Worm (Caenorhabditis elegans) whole organism, early embryonic: ENCODE results near the gene ran-2.

ENCODE experiments used
- B0310.2 ChIP-seq: sonication (generic microtip); optimal IDR thresholded peaks from 2 replicates; lab custom pipeline; 2016; ENCODE audit warnings: mild to moderate bottlenecking, missing genetic modification characterization, missing compliant biosample characterization
- F13C5.2 ChIP-seq: sonication (generic microtip); optimal IDR thresholded peaks from 2 replicates; lab custom pipeline; 2017; ENCODE audit warnings: mild to moderate bottlenecking, missing genetic modification characterization, inconsistent platforms, missing compliant biosample characterization
- aly-1 ChIP-seq: sonication (generic microtip); optimal IDR thresholded peaks from 2 replicates; lab custom pipeline; 2016; ENCODE audit warnings: missing genetic modification characterization, missing compliant biosample characterization
- ama-1 ChIP-seq: fragments of 150-350 bp; optimal IDR thresholded peaks from 2 replicates; lab custom pipeline; 2014
- ceh-13 ChIP-seq: fragments of 200-800 bp; sonication (Bioruptor generic); optimal IDR thresholded peaks from 2 replicates; lab custom pipeline; 2018; ENCODE audit warnings: mild to moderate bottlenecking, missing genetic modification characterization, missing compliant biosample characterization
- ceh-36 ChIP-seq: sonication (generic microtip); optimal IDR thresholded peaks from 2 replicates; lab custom pipeline; 2016; ENCODE audit warnings: missing genetic modification characterization, inconsistent platforms, missing compliant biosample characterization
- ets-7 ChIP-seq: sonication (generic microtip); optimal IDR thresholded peaks from 2 replicates; lab custom pipeline; 2016; ENCODE audit warnings: missing genotype, missing genetic modification characterization, missing compliant biosample characterization
- flt-1 ChIP-seq: fragments of 200-800 bp; sonication (Bioruptor generic); IDR thresholded peaks from 2 replicates; pipeline ENCODE4 v1.3.6; 2022; ENCODE audit warnings: missing genetic modification characterization, missing compliant biosample characterization
- hmbx-1 ChIP-seq: sonication (generic microtip); optimal IDR thresholded peaks from 2 replicates; lab custom pipeline; 2016; ENCODE audit warnings: mild to moderate bottlenecking, missing genetic modification characterization, missing compliant biosample characterization
- hmg-4 ChIP-seq: fragments of 200-800 bp; sonication (Bioruptor generic); optimal IDR thresholded peaks from 2 replicates; lab custom pipeline; 2018; ENCODE audit warnings: mild to moderate bottlenecking, missing genetic modification characterization, missing compliant biosample characterization
- hnd-1 ChIP-seq: sonication (generic microtip); optimal IDR thresholded peaks from 2 replicates; lab custom pipeline; 2016; ENCODE audit warnings: missing genetic modification characterization, missing compliant biosample characterization
- pes-1 ChIP-seq: fragments of 200-800 bp; sonication (Bioruptor generic); IDR thresholded peaks from 2 replicates; pipeline ENCODE4 v1.3.6; 2022; ENCODE audit warnings: missing genetic modification reagents, missing genetic modification characterization, missing compliant biosample characterization
- scrt-1 ChIP-seq: fragments of 200-800 bp; sonication (Bioruptor generic); IDR thresholded peaks from 2 replicates; pipeline ENCODE4 v1.3.6; 2022; ENCODE audit warnings: missing genetic modification characterization, missing compliant biosample characterization
- sea-1 ChIP-seq: fragments of 200-800 bp; sonication (Bioruptor generic); conservative IDR thresholded peaks from 2 replicates; pipeline ENCODE4 v1.3.6; 2022; ENCODE audit warnings: missing genetic modification characterization, missing compliant biosample characterization
- tbx-11 ChIP-seq: fragments of 200-800 bp; sonication (Bioruptor generic); IDR thresholded peaks from 2 replicates; pipeline ENCODE4 v1.3.6; 2022; ENCODE audit warnings: missing genetic modification characterization, missing compliant biosample characterization
- tbx-37 ChIP-seq: fragments of 200-800 bp; sonication (Bioruptor generic); conservative IDR thresholded peaks from 2 replicates; pipeline ENCODE4 v1.3.6; 2022; ENCODE audit warnings: missing genetic modification reagents, missing genetic modification characterization, missing compliant biosample characterization
- tra-4 ChIP-seq: sonication (generic microtip); optimal IDR thresholded peaks from 2 replicates; lab custom pipeline; 2017; ENCODE audit warnings: missing genetic modification characterization, missing compliant biosample characterization

ran-2 gene

DNA sequence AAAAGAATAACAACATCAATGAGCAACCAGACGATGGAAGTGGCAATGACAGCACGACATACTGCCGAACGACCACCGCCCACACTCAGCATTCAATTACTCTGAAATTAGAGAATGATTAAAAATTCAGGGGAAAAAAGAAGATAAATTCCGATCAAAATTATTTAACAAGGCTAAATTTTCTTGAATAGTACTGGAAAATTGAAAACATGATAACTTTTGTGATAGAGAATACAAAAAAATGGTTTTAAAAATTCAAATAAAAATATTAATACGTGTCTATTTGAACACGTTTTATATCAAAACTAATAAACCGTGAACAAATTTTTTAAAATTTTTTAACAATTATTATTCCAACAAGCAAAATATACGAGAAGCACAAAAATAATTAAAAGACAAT lies 15.7 kb upstream of the ran-2 start, which contains the start of gene gly-3:
gly-3 (minus strand) TSS at position 101 of the 400 bp plus-strand sequence.
- TF ChIP-seq ceh-36 (tag; lab: Kevin White, UChicago) (no peak), hnd-1 (tag; lab: Kevin White, UChicago) (no peak), flt-1 (GFP tag; lab: Robert Waterston, UW) (no peak), hmg-4 (no peak), ceh-13 (no peak), tra-4 (no peak), ama-1 (no peak), scrt-1 (GFP tag; lab: Robert Waterston, UW) (no peak), aly-1 (tag; lab: Kevin White, UChicago) (no peak), tbx-37 (GFP tag; lab: Robert Waterston, UW) (no peak), tbx-11 (GFP tag; lab: Robert Waterston, UW) (no peak), F13C5.2 (tag; lab: Kevin White, UChicago) (no peak), hmbx-1 (tag; lab: Kevin White, UChicago) (no peak), ets-7 (tag; lab: Kevin White, UChicago) (no peak), sea-1 (no peak), pes-1 (GFP tag; lab: Robert Waterston, UW) (no peak), B0310.2 (tag; lab: Kevin White, UChicago) (no peak)

DNA sequence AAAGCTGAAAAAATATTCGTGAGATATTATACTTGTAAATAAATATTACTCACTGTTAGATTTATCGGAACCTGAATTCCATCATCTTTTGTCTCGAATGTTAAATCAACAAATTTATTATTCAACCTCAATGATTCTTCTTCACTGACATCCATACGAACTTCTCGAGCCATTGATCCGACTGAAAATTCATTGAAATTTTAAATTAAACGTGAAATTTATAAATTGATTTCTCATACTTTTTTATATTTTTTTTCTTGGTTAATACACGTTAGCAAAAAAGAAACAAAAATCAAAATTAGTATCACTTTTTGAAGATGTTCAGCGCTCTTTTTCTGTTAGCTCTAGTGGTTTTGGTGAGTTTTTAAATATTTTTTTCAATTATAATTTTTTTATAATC lies 13.5 kb upstream of the ran-2 start, which contains the start of gene C29E4.14:
C29E4.14 (plus strand) TSS at position 301 of the 400 bp plus-strand sequence.
- TF ChIP-seq pes-1 (GFP tag; lab: Robert Waterston, UW) (no peak), ama-1 (no peak), hmbx-1 (tag; lab: Kevin White, UChicago) (no peak), ets-7 (tag; lab: Kevin White, UChicago) (no peak), hnd-1 (tag; lab: Kevin White, UChicago) (no peak), flt-1 (GFP tag; lab: Robert Waterston, UW) (no peak), aly-1 (tag; lab: Kevin White, UChicago) (no peak), hmg-4 (no peak), tra-4 (no peak), ceh-13 (no peak), tbx-37 (GFP tag; lab: Robert Waterston, UW) (no peak), tbx-11 (GFP tag; lab: Robert Waterston, UW) (no peak), ceh-36 (tag; lab: Kevin White, UChicago) (no peak), B0310.2 (tag; lab: Kevin White, UChicago) (no peak), sea-1 (no peak), scrt-1 (GFP tag; lab: Robert Waterston, UW) (no peak), F13C5.2 (tag; lab: Kevin White, UChicago) (no peak)

DNA sequence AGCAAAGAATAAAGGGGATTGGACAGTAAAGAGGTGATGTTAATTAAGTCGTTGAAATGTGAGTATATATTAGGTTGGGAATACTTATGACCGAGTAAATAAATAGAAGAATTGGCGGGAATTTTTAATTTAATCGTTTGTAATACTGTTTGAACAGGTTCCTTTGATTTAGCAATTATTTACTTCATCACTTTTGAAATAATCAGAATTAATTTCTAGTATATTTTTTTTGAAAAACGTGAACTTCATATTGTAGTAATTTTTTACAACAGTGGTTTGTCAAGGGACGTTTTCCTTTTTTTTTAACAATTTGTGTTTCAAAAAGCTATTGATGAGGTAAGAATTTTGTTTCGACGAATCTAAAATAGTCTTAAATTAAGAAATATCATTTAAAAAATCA lies 11.1 kb upstream of the ran-2 start, which contains the start of gene C29E4.17:
C29E4.17 (plus strand) TSS at position 301 of the 400 bp plus-strand sequence.
- TF ChIP-seq hmbx-1 (tag; lab: Kevin White, UChicago), result no peak
- TF ChIP-seq F13C5.2 (tag; lab: Kevin White, UChicago), result no peak
- TF ChIP-seq sea-1, result no peak
- no peak for TF ChIP-seq flt-1 (GFP tag; lab: Robert Waterston, UW)
- TF ChIP-seq ets-7 (tag; lab: Kevin White, UChicago), result no peak
- TF ChIP-seq scrt-1 (GFP tag; lab: Robert Waterston, UW), result no peak
- no peak for TF ChIP-seq hmg-4
- TF ChIP-seq pes-1 (GFP tag; lab: Robert Waterston, UW), result no peak
- no peak for TF ChIP-seq hnd-1 (tag; lab: Kevin White, UChicago)
- TF ChIP-seq ceh-36 (tag; lab: Kevin White, UChicago), result no peak
- TF ChIP-seq tra-4, result no peak
- TF ChIP-seq B0310.2 (tag; lab: Kevin White, UChicago), result no peak
- TF ChIP-seq tbx-37 (GFP tag; lab: Robert Waterston, UW), result no peak
- TF ChIP-seq ama-1, result no peak
- no peak for TF ChIP-seq aly-1 (tag; lab: Kevin White, UChicago)
- TF ChIP-seq tbx-11 (GFP tag; lab: Robert Waterston, UW), result no peak
- TF ChIP-seq ceh-13, result no peak

DNA sequence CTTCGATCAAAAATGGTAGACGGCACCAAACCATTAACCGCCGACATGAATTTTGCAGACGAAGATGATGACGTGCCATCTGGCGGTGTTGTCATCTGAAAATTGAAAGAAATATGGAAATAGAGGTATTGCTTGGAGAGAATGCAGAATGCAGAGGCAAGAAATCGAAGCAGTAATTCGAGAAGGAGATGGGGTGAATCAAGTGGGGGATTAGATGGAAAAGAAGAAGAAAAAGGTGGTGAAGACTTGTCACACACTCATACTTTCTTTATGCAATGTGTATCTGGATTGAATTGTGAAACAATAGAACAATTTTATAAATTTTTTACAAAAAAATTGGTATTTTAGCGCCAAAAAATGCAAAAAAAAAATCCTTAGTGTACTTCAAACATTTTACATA lies 8.5 kb upstream of the ran-2 start, which contains the start of gene tag-250:
tag-250 (minus strand) TSS at position 101 of the 400 bp plus-strand sequence.
- no peak for TF ChIP-seq aly-1 (tag; lab: Kevin White, UChicago)
- no peak for TF ChIP-seq tbx-11 (GFP tag; lab: Robert Waterston, UW)
- TF ChIP-seq scrt-1 (GFP tag; lab: Robert Waterston, UW), result no peak
- no peak for TF ChIP-seq flt-1 (GFP tag; lab: Robert Waterston, UW)
- no peak for TF ChIP-seq tbx-37 (GFP tag; lab: Robert Waterston, UW)
- TF ChIP-seq sea-1, result no peak
- no peak for TF ChIP-seq hmbx-1 (tag; lab: Kevin White, UChicago)
- no peak for TF ChIP-seq ets-7 (tag; lab: Kevin White, UChicago)
- no peak for TF ChIP-seq F13C5.2 (tag; lab: Kevin White, UChicago)
- TF ChIP-seq hnd-1 (tag; lab: Kevin White, UChicago), result no peak
- TF ChIP-seq B0310.2 (tag; lab: Kevin White, UChicago), result no peak
- TF ChIP-seq pes-1 (GFP tag; lab: Robert Waterston, UW), result no peak
- TF ChIP-seq ceh-13, result no peak
- TF ChIP-seq tra-4, result no peak
- no peak for TF ChIP-seq ama-1
- no peak for TF ChIP-seq hmg-4

DNA sequence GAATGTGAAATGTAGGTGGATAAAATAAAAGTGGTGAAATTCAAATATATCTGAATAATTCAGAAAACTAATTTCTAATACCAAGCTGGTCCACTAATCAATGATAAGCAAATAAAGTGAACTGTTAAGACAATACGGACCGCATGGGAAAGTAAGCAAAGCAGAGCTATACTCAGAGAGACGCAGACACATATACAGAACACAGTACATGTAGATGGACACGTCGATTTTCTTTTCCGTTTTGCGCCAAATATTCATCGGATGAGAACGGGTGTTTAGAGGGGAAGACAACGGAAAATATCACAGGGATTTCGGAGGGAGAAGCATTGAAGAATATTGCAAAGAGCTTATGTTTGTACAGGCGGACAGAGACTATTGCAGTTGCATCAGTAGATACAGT lies 7.4 kb upstream of the ran-2 start:
- TF ChIP-seq hmg-4 (no peak), tbx-11 (GFP tag; lab: Robert Waterston, UW) (no peak), scrt-1 (GFP tag; lab: Robert Waterston, UW) (no peak), ceh-13 (no peak), flt-1 (GFP tag; lab: Robert Waterston, UW) (no peak), ama-1 (no peak), ets-7 (tag; lab: Kevin White, UChicago) (no peak), hnd-1 (tag; lab: Kevin White, UChicago) (no peak), F13C5.2 (tag; lab: Kevin White, UChicago) (no peak), ceh-36 (tag; lab: Kevin White, UChicago) (no peak), tra-4 (no peak)

DNA sequence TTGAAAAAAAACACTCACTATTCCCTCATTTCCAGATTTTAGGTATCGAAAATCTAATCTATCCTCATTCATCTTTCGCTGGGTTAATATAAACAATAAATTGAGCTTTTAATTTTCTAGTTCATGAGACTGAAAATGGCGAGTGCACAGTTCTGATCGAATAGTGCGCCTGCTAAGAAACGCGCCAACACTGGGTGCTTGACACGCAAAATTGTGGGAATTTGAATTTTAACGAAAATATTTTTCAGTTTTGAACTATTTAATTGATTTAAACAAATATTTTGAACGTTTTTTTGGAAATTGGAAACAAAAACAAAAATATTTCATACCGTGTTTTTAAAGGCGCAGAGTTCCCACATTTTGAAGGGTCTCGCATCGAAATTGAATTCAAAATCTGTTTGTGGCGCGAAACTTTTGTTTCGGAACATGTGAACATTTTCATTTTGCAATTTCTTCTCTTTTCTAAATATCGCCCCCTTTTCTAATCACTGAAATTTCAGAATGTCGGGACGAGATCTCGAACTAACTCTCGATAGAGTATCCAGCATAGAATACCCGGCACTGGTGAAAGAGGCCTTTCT lies 4.7 kb upstream of the ran-2 start, which contains the start of the genes C29E4.13 and npp-15:
C29E4.13 (minus strand) TSS at position 169 of the 581 bp plus-strand sequence.
npp-15 (plus strand) TSS at position 495 of the 581 bp plus-strand sequence.
- no peak for TF ChIP-seq ets-7 (tag; lab: Kevin White, UChicago)
- no peak for TF ChIP-seq aly-1 (tag; lab: Kevin White, UChicago)
- no peak for TF ChIP-seq tra-4
- no peak for TF ChIP-seq hmbx-1 (tag; lab: Kevin White, UChicago)
- TF ChIP-seq sea-1, result no peak
- no peak for TF ChIP-seq B0310.2 (tag; lab: Kevin White, UChicago)
- TF ChIP-seq ama-1, result no peak
- no peak for TF ChIP-seq hnd-1 (tag; lab: Kevin White, UChicago)
- no peak for TF ChIP-seq ceh-13
- TF ChIP-seq tbx-11 (GFP tag; lab: Robert Waterston, UW), result no peak
- TF ChIP-seq pes-1 (GFP tag; lab: Robert Waterston, UW), result no peak
- TF ChIP-seq tbx-37 (GFP tag; lab: Robert Waterston, UW), result no peak
- no peak for TF ChIP-seq ceh-36 (tag; lab: Kevin White, UChicago)
- no peak for TF ChIP-seq F13C5.2 (tag; lab: Kevin White, UChicago)
